Fruit fly (Drosophila melanogaster): ENCODE data around the gene Ubc2.

Ubc2 gene

DNA sequence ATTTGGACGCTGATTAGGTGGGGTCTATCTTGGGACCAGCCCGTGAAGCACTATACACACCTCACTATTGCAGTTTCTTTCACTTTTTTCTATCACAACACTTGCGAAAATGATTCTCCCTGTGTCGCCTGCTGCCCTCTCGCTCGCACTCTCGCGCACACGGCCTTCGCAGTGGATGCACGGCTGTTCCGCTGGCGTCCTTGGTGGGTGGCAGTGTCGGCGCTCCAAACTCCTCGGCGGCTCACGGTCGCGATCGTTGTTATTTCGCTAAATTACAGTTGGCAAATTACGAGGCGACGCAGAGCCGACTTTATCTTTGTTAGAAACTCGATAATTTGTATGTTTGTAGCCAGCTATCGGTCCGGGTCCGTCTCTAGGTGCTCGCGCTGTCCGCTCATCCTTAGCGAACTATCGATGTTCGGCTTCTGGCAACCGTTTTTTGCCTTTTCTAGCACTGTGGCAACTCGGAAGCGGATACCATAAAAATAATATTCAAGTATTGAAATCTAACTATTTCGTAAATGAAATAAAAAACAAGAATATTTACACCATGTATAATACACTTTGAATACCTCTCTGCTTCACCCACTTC is at the start of gene Ubc2 (continued):
- no peak for TF ChIP-seq Sox100B (GFP tag; optimal IDR thresholded peaks at IDR 0.05)
- TF ChIP-seq CG18599 (GFP tag; optimal IDR thresholded peaks at IDR 0.05), result no peak
- TF ChIP-seq ato (GFP tag; IDR thresholded peaks at IDR 0.05; ENCODE audit: partially characterized antibody), result peak; percentile 77
- TF ChIP-seq NK7.1 (GFP tag; optimal IDR thresholded peaks at IDR 0.05), result no peak
- TF ChIP-seq aop (GFP tag; IDR thresholded peaks at IDR 0.05), result no peak
- no peak for TF ChIP-seq al (GFP tag; IDR thresholded peaks at IDR 0.05)
- TF ChIP-seq CG12155 (GFP tag; optimal IDR thresholded peaks at IDR 0.05), result peak; percentile 15
- no peak for TF ChIP-seq HmgD (GFP tag; optimal IDR thresholded peaks at IDR 0.05)
- no peak for TF ChIP-seq Hmx (GFP tag; optimal IDR thresholded peaks at IDR 0.05)
- TF ChIP-seq zen2 (GFP tag; IDR thresholded peaks at IDR 0.05; ENCODE audit: partially characterized antibody), result peak; percentile 65
- 0 out of 3 replicates have a peak, but pooled peaks have one; percentile 41 for TF ChIP-seq zfh1 (GFP tag; IDR thresholded peaks at IDR 0.05)
- TF ChIP-seq insv (GFP tag; optimal IDR thresholded peaks at IDR 0.05), result no peak
- TF ChIP-seq Max (GFP tag; optimal IDR thresholded peaks at IDR 0.05), result peak; percentile 4
- no peak for TF ChIP-seq Nf-YA (GFP tag; IDR thresholded peaks at IDR 0.05)
- TF ChIP-seq mld (GFP tag; IDR thresholded peaks at IDR 0.05; ENCODE audit: partially characterized antibody), result peak; percentile 67; the same call in 2 of the 3 replicates
- TF ChIP-seq eve (GFP tag; optimal IDR thresholded peaks at IDR 0.05), result no peak
- no peak for TF ChIP-seq Hr78 (GFP tag; optimal IDR thresholded peaks at IDR 0.05)
- no peak for TF ChIP-seq Hr39 (optimal IDR thresholded peaks at IDR 0.05)
- TF ChIP-seq hkb (optimal IDR thresholded peaks at IDR 0.05), result no peak
- no peak for TF ChIP-seq hkb (GFP tag; IDR thresholded peaks at IDR 0.05)
- TF ChIP-seq Six4 (GFP tag; optimal IDR thresholded peaks at IDR 0.05), result no peak
- TF ChIP-seq MESR4 (GFP tag; optimal IDR thresholded peaks at IDR 0.05), result peak; percentile 54
- TF ChIP-seq CG1233 (GFP tag; optimal IDR thresholded peaks at IDR 0.05), result no peak
- 0 out of 2 replicates have a peak, but pooled peaks have one; percentile 21 for TF ChIP-seq HLH3B (GFP tag; IDR thresholded peaks at IDR 0.05)
- no peak for TF ChIP-seq bsh (GFP tag; optimal IDR thresholded peaks at IDR 0.05)
- no peak for TF ChIP-seq pros (GFP tag; optimal IDR thresholded peaks at IDR 0.05)
- TF ChIP-seq CG3995 (GFP tag; optimal IDR thresholded peaks at IDR 0.05), result no peak
- TF ChIP-seq wor (GFP tag; IDR thresholded peaks at IDR 0.05), result no peak
- TF ChIP-seq CG7928 (GFP tag; optimal IDR thresholded peaks at IDR 0.05), result no peak
- TF ChIP-seq CG1832 (GFP tag; optimal IDR thresholded peaks at IDR 0.05), result peak; percentile 73
- no peak for TF ChIP-seq CG17385 (GFP tag; optimal IDR thresholded peaks at IDR 0.05)
- TF ChIP-seq Taf1 (GFP tag; IDR thresholded peaks at IDR 0.05), result no peak
- TF ChIP-seq scrt (GFP tag; optimal IDR thresholded peaks at IDR 0.05), result no peak
- TF ChIP-seq BtbVII (GFP tag; optimal IDR thresholded peaks at IDR 0.05), result no peak
- TF ChIP-seq CG4854 (GFP tag; optimal IDR thresholded peaks at IDR 0.05), result peak; percentile 8
- TF ChIP-seq Dll (GFP tag; IDR thresholded peaks at IDR 0.05; ENCODE audit: partially characterized antibody), result peak; percentile 79
- no peak for TF ChIP-seq CG7556 (GFP tag; optimal IDR thresholded peaks at IDR 0.05)
- TF ChIP-seq Hr3 (GFP tag; optimal IDR thresholded peaks at IDR 0.05), result no peak
- TF ChIP-seq CG3065 (GFP tag; optimal IDR thresholded peaks at IDR 0.05), result no peak
- peak; percentile 31; the same call in 1 of the 2 replicates for TF ChIP-seq CG6272 (GFP tag; IDR thresholded peaks at IDR 0.05)
- no peak for TF ChIP-seq Adf1 (GFP tag; IDR thresholded peaks at IDR 0.05)
- peak; percentile 15 for TF ChIP-seq eyg (GFP tag; optimal IDR thresholded peaks at IDR 0.05)
- TF ChIP-seq HmgZ (tag; optimal IDR thresholded peaks at IDR 0.05), result peak; percentile 38
- no peak for TF ChIP-seq ind (GFP tag; optimal IDR thresholded peaks at IDR 0.05)
- TF ChIP-seq zen (tag; optimal IDR thresholded peaks at IDR 0.05), result no peak
- peak; percentile 54 for TF ChIP-seq YL-1 (GFP tag; optimal IDR thresholded peaks at IDR 0.05)
- peak in 1 of 2 experiments; percentile 41 for TF ChIP-seq Pdp1 (GFP tag; optimal IDR thresholded peaks at IDR 0.05)
- peak; percentile 40 for TF ChIP-seq Sin3A (optimal IDR thresholded peaks at IDR 0.05)
- peak; percentile 29 for TF ChIP-seq Dad (GFP tag; optimal IDR thresholded peaks at IDR 0.05)
- no peak for TF ChIP-seq otp (GFP tag; IDR thresholded peaks at IDR 0.05)
- no peak for TF ChIP-seq Bteb2 (GFP tag; optimal IDR thresholded peaks at IDR 0.05)

Measured in whole organism, embryonic.